Worm (Caenorhabditis elegans) whole organism, L4 larva: ENCODE results near the gene clec-29.

Source experiments
- F44E2.7 ChIP-seq: fragments of 200-800 bp; sonication (Bioruptor generic); IDR thresholded peaks from 2 replicates; pipeline ENCODE4 v2.1.2; 2022; ENCODE audit warnings: missing genetic modification characterization, missing compliant biosample characterization
- R02D3.7 ChIP-seq: fragments of 150-350 bp; sonication (generic microtip); optimal IDR thresholded peaks from 3 replicates; lab custom pipeline; 2014; ENCODE audit warnings: missing biosample characterization, missing genetic modification characterization
- T20F7.1 ChIP-seq: fragments of 200-800 bp; sonication (Bioruptor generic); optimal IDR thresholded peaks from 2 replicates; lab custom pipeline; 2018; ENCODE audit warnings: mild to moderate bottlenecking, missing genetic modification characterization, missing compliant biosample characterization
- Y105C5A.15 ChIP-seq: fragments of 200-800 bp; sonication (Bioruptor generic); IDR thresholded peaks from 2 replicates; pipeline ENCODE4 v1.3.6; 2022; ENCODE audit warnings: missing genetic modification characterization, missing compliant biosample characterization
- Y75B8A.6 ChIP-seq: fragments of 200-800 bp; sonication (Bioruptor generic); IDR thresholded peaks from 2 replicates; pipeline ENCODE4 v1.3.6; 2022; ENCODE audit warnings: missing genetic modification reagents, missing genetic modification characterization, missing compliant biosample characterization
- aha-1 ChIP-seq: fragments of 150-350 bp; peaks from one replicate; lab custom pipeline; 2014; ENCODE audit warnings: missing biosample characterization, missing genetic modification characterization
- ama-1 ChIP-seq: fragments of 150-350 bp; optimal IDR thresholded peaks from 2 replicates; lab custom pipeline; 2014; ENCODE audit warnings: inconsistent platforms, mixed read lengths
- arid-1 ChIP-seq: fragments of 200-800 bp; sonication (Bioruptor generic); conservative IDR thresholded peaks from 2 replicates; pipeline ENCODE4 v1.3.6; 2022; ENCODE audit warnings: missing genetic modification reagents, missing genetic modification characterization, missing compliant biosample characterization
- ceh-28 ChIP-seq: fragments of 150-350 bp; optimal IDR thresholded peaks from 2 replicates; lab custom pipeline; 2014; ENCODE audit warnings: missing biosample characterization, missing genetic modification reagents, missing genetic modification characterization
- ceh-32 ChIP-seq: sonication (generic microtip); optimal IDR thresholded peaks from 2 replicates; lab custom pipeline; 2016; ENCODE audit warnings: mild to moderate bottlenecking, missing genetic modification characterization, missing compliant biosample characterization; ENCODE audit not compliant: poor library complexity
- ces-1 ChIP-seq: fragments of 150-350 bp; sonication (generic microtip); optimal IDR thresholded peaks from 4 replicates; lab custom pipeline; 2014; ENCODE audit warnings: missing biosample characterization, missing genetic modification reagents, missing genetic modification characterization
- daf-12 ChIP-seq: fragments of 150-350 bp; optimal IDR thresholded peaks from 2 replicates; lab custom pipeline; 2014; ENCODE audit warnings: missing biosample characterization, missing genetic modification reagents, missing genetic modification characterization
- daf-19 ChIP-seq: fragments of 200-800 bp; sonication (Bioruptor generic); conservative IDR thresholded peaks from 2 replicates; pipeline ENCODE4 v1.3.6; 2022; ENCODE audit warnings: missing genetic modification characterization, missing compliant biosample characterization
- dmd-8 ChIP-seq: fragments of 200-800 bp; sonication (Bioruptor generic); IDR thresholded peaks from 2 replicates; pipeline ENCODE4 v1.3.6; 2022; ENCODE audit warnings: missing genetic modification characterization, missing compliant biosample characterization
- dmd-9 ChIP-seq: fragments of 200-800 bp; sonication (Bioruptor generic); IDR thresholded peaks from 2 replicates; pipeline ENCODE4 v1.3.6; 2022; ENCODE audit warnings: missing genetic modification reagents, missing genetic modification characterization, missing compliant biosample characterization
- duxl-1 ChIP-seq: sonication (generic microtip); optimal IDR thresholded peaks from 2 replicates; lab custom pipeline; 2016; ENCODE audit warnings: mild to moderate bottlenecking, missing genetic modification characterization, moderate library complexity, missing compliant biosample characterization; ENCODE audit not compliant: poor library complexity
- egl-43 ChIP-seq: fragments of 200-800 bp; sonication (Bioruptor generic); IDR thresholded peaks from 2 replicates; pipeline ENCODE4 v1.3.6; 2022; ENCODE audit warnings: missing genetic modification reagents, missing genetic modification characterization, missing compliant biosample characterization
- fkh-10 ChIP-seq: fragments of 150-350 bp; optimal IDR thresholded peaks from 2 replicates; lab custom pipeline; 2014; ENCODE audit warnings: missing biosample characterization, missing genetic modification reagents, missing genetic modification characterization
- fos-1 ChIP-seq: fragments of 150-350 bp; optimal IDR thresholded peaks from 2 replicates; lab custom pipeline; 2014; ENCODE audit warnings: missing biosample characterization, missing genetic modification characterization
- gei-8 ChIP-seq: fragments of 200-800 bp; sonication (Bioruptor generic); optimal IDR thresholded peaks from 2 replicates; lab custom pipeline; 2018; ENCODE audit warnings: mild to moderate bottlenecking, missing genetic modification characterization, missing compliant biosample characterization
- hlh-11 ChIP-seq: fragments of 200-800 bp; sonication (Bioruptor generic); optimal IDR thresholded peaks from 2 replicates; lab custom pipeline; 2018; ENCODE audit warnings: mild to moderate bottlenecking, missing genetic modification characterization, missing compliant biosample characterization
- hlh-30 ChIP-seq: sonication (generic microtip); optimal IDR thresholded peaks from 2 replicates; lab custom pipeline; 2017; ENCODE audit warnings: antibody characterized with exemption, mild to moderate bottlenecking, missing genetic modification characterization, missing compliant biosample characterization; ENCODE audit not compliant: insufficient read depth
- hmg-1.1 ChIP-seq: fragments of 200-800 bp; sonication (Bioruptor generic); IDR thresholded peaks from 2 replicates; pipeline ENCODE4 v1.3.6; 2022; ENCODE audit warnings: missing genetic modification reagents, missing genetic modification characterization, missing compliant biosample characterization
- lin-15B ChIP-seq: fragments of 150-350 bp; sonication (generic microtip); optimal IDR thresholded peaks from 3 replicates; lab custom pipeline; 2014; ENCODE audit warnings: missing biosample characterization, missing genetic modification characterization
- lin-38 ChIP-seq: fragments of 200-800 bp; sonication (Bioruptor generic); IDR thresholded peaks from 2 replicates; pipeline ENCODE4 v1.3.6; 2022; ENCODE audit warnings: missing genetic modification reagents, missing genetic modification characterization, missing compliant biosample characterization
- madf-9 ChIP-seq: fragments of 200-800 bp; sonication (Bioruptor generic); conservative IDR thresholded peaks from 2 replicates; pipeline ENCODE4 v1.3.6; 2022; ENCODE audit warnings: missing genetic modification reagents, missing genetic modification characterization, missing compliant biosample characterization
- mep-1 ChIP-seq: fragments of 150-350 bp; sonication (generic microtip); optimal IDR thresholded peaks from 3 replicates; lab custom pipeline; 2014; ENCODE audit warnings: missing biosample characterization, missing genetic modification characterization
- mxl-3 ChIP-seq: fragments of 200-800 bp; sonication (Bioruptor generic); optimal IDR thresholded peaks from 2 replicates; lab custom pipeline; 2018; ENCODE audit warnings: mild to moderate bottlenecking, missing genetic modification characterization, missing compliant biosample characterization
- nhr-102 ChIP-seq: sonication (generic microtip); optimal IDR thresholded peaks from 2 replicates; lab custom pipeline; 2016; ENCODE audit warnings: mild to moderate bottlenecking, missing genetic modification characterization, moderate library complexity, missing compliant biosample characterization
- nhr-11 ChIP-seq: fragments of 150-350 bp; optimal IDR thresholded peaks from 2 replicates; lab custom pipeline; 2014; ENCODE audit warnings: missing biosample characterization, missing genetic modification characterization
- nhr-237 ChIP-seq: sonication (generic microtip); optimal IDR thresholded peaks from 2 replicates; lab custom pipeline; 2017; ENCODE audit warnings: missing biosample characterization, missing genetic modification characterization
- nhr-25 ChIP-seq: sonication (generic microtip); optimal IDR thresholded peaks from 2 replicates; lab custom pipeline; 2017; ENCODE audit warnings: missing genetic modification characterization, mild to moderate bottlenecking, missing compliant biosample characterization, antibody characterized with exemption, moderate library complexity, borderline replicate concordance; ENCODE audit not compliant: insufficient read depth
- nhr-28 ChIP-seq: fragments of 150-350 bp; optimal IDR thresholded peaks from 2 replicates; lab custom pipeline; 2014; ENCODE audit warnings: missing biosample characterization, missing genetic modification characterization
- rbr-2 ChIP-seq: sonication (generic microtip); optimal IDR thresholded peaks from 2 replicates; lab custom pipeline; 2016; ENCODE audit warnings: missing genotype, missing genetic modification characterization, missing compliant biosample characterization
- saeg-2 ChIP-seq: fragments of 200-800 bp; sonication (Bioruptor generic); IDR thresholded peaks from 2 replicates; pipeline ENCODE4 v1.3.6; 2022; ENCODE audit warnings: missing genetic modification reagents, missing genetic modification characterization, missing compliant biosample characterization
- sdz-12 ChIP-seq: fragments of 200-800 bp; sonication (Bioruptor generic); optimal IDR thresholded peaks from 2 replicates; lab custom pipeline; 2018; ENCODE audit warnings: mild to moderate bottlenecking, missing genetic modification characterization, missing compliant biosample characterization
- set-16 ChIP-seq: fragments of 200-800 bp; sonication (Bioruptor generic); IDR thresholded peaks from 2 replicates; pipeline ENCODE4 v1.3.6; 2022; ENCODE audit warnings: missing genetic modification reagents, missing genetic modification characterization, missing compliant biosample characterization
- spr-1 ChIP-seq: sonication (generic microtip); optimal IDR thresholded peaks from 2 replicates; lab custom pipeline; 2016; ENCODE audit warnings: mild to moderate bottlenecking, missing genetic modification characterization, missing compliant biosample characterization
- unc-39 ChIP-seq: sonication (generic microtip); optimal IDR thresholded peaks from 2 replicates; lab custom pipeline; 2017; ENCODE audit warnings: missing biosample characterization, missing genetic modification characterization
- unc-62 ChIP-seq, 3 experiments: fragments of 150-350 bp in 1 of 3; sonication (generic microtip); optimal IDR thresholded peaks in 2 of 3; peaks in 1 of 3; 1 replicate in 1 of 3; 2 replicates in 2 of 3; lab custom pipeline; 2014 to 2017; ENCODE audit warnings: missing biosample characterization in 3 of 3, missing genetic modification characterization in 3 of 3, missing genetic modification reagents in 3 of 3, missing genotype in 1 of 3
- zfp-2 ChIP-seq: sonication (generic microtip); optimal IDR thresholded peaks from 2 replicates; lab custom pipeline; 2016; ENCODE audit warnings: mild to moderate bottlenecking, missing genetic modification characterization, missing compliant biosample characterization
- zfp-3 ChIP-seq: fragments of 200-800 bp; sonication (Bioruptor generic); conservative IDR thresholded peaks from 2 replicates; pipeline ENCODE4 v1.3.6; 2022; ENCODE audit warnings: missing genetic modification reagents, missing genetic modification characterization, missing compliant biosample characterization
- ztf-11 ChIP-seq: fragments of 150-350 bp; optimal IDR thresholded peaks from 2 replicates; lab custom pipeline; 2014; ENCODE audit warnings: missing biosample characterization, missing genetic modification characterization

clec-29 gene

ce11 chrV:16739100-16739499 is at the start of gene clec-29, which contains the start of gene clec-39:
Gene clec-29 (minus strand): TSS chrV:16739200.
Gene clec-39 (plus strand): TSS chrV:16739268.
- TF ChIP-seq ztf-11 (no peak), daf-12 (tag; lab: Kevin White, UChicago) (no peak), arid-1 (GFP tag; lab: Robert Waterston, UW) (no peak), ces-1 (GFP tag; lab: Kevin White, UChicago) (no peak), spr-1 (no peak), Y105C5A.15 (GFP tag; lab: Robert Waterston, UW) (no peak), unc-39 (tag; lab: Kevin White, UChicago) (no peak), T20F7.1 (GFP tag; lab: Kevin White, UChicago) (no peak), nhr-237 (tag; lab: Kevin White, UChicago) (no peak), egl-43 (GFP tag; lab: Robert Waterston, UW) (no peak)

ce11 chrV:16786012-16786411 is 47.0 kb upstream of the clec-29 start:
- TF ChIP-seq unc-62 (GFP tag; optimal IDR thresholded peaks at IDR 0.05 in 1 of 2; lab: Kevin White, UChicago): peak in 1 of 2 experiments; percentile 21
- no peak for TF ChIP-seq unc-62 (tag; optimal IDR thresholded peaks at IDR 0.05; lab: Kevin White, UChicago)
- no peak for TF ChIP-seq hlh-30 (tag; lab: Kevin White, UChicago)
- peak; percentile 57 for TF ChIP-seq aha-1 (tag; lab: Kevin White, UChicago)
- no peak for TF ChIP-seq gei-8 (GFP tag; lab: Kevin White, UChicago)
- TF ChIP-seq, all 104 proteins: peak for 2

ce11 chrV:16784806-16785205 is 45.8 kb upstream of the clec-29 start:
- TF ChIP-seq set-16 (peak; percentile 85), fkh-10 (GFP tag; lab: Kevin White, UChicago) (no peak)

- TF ChIP-seq rbr-2: no peak
- TF ChIP-seq hlh-30 (tag; lab: Kevin White, UChicago): no peak
- TF ChIP-seq aha-1 (tag; lab: Kevin White, UChicago): peak; percentile 92
- TF ChIP-seq, all 104 proteins: peak for 1
Observed at ce11 chrV:16781974-16782373, 43.0 kb upstream of the clec-29 start.

- TF ChIP-seq zfp-2 (tag; lab: Kevin White, UChicago): no peak
- no peak for TF ChIP-seq fos-1 (tag; lab: Kevin White, UChicago)
- TF ChIP-seq saeg-2 (GFP tag; lab: Robert Waterston, UW): no peak
- TF ChIP-seq zfp-3 (GFP tag; lab: Robert Waterston, UW): 0 out of 2 replicates have a peak, but pooled peaks have one; percentile 19
- no peak for TF ChIP-seq dmd-8 (GFP tag; lab: Robert Waterston, UW)
- TF ChIP-seq hmg-1.1 (GFP tag; lab: Robert Waterston, UW): no peak
- TF ChIP-seq madf-9 (GFP tag; lab: Robert Waterston, UW): no peak
- TF ChIP-seq hlh-11 (tag; lab: Kevin White, UChicago): peak; percentile 36
- no peak for TF ChIP-seq dmd-9 (GFP tag; lab: Robert Waterston, UW)
- no peak for TF ChIP-seq mxl-3
- TF ChIP-seq mep-1 (tag; lab: Kevin White, UChicago): no peak
- no peak for TF ChIP-seq ceh-28
- TF ChIP-seq sdz-12 (GFP tag; lab: Kevin White, UChicago): no peak
- TF ChIP-seq hlh-30 (tag; lab: Kevin White, UChicago): peak; percentile 39
- no peak for TF ChIP-seq ceh-32 (tag; lab: Kevin White, UChicago)
- no peak for TF ChIP-seq nhr-25 (tag; lab: Kevin White, UChicago)
- TF ChIP-seq daf-12 (tag; lab: Kevin White, UChicago): no peak
- TF ChIP-seq nhr-11: no peak
- no peak for TF ChIP-seq lin-38
- TF ChIP-seq F44E2.7 (GFP tag; lab: Robert Waterston, UW): no peak
- peak; percentile 52 for TF ChIP-seq nhr-28 (tag; lab: Kevin White, UChicago)
- no peak for TF ChIP-seq daf-19
- TF ChIP-seq egl-43 (GFP tag; lab: Robert Waterston, UW): no peak
- TF ChIP-seq ama-1 (lab: Kevin White, UChicago): no peak
- no peak for TF ChIP-seq Y75B8A.6
- TF ChIP-seq rbr-2: no peak
- no peak for TF ChIP-seq nhr-102 (tag; lab: Kevin White, UChicago)
- TF ChIP-seq R02D3.7 (tag; lab: Kevin White, UChicago): no peak
- TF ChIP-seq duxl-1: peak; percentile 33
- TF ChIP-seq lin-15B (tag; lab: Kevin White, UChicago): no peak
- TF ChIP-seq arid-1 (GFP tag; lab: Robert Waterston, UW): no peak
Observed at ce11 chrV:16780554-16780953, 41.6 kb upstream of the clec-29 start.
